Fruit fly (Drosophila melanogaster) whole organism, pupa: ENCODE data around the gene CG31103.

Experiments
- CG10348 ChIP-seq: fragments of 200-800 bp; sonication (Bioruptor generic); IDR thresholded peaks from 2 replicates; pipeline ENCODE4 v1.3.6; 2022; ENCODE audit warnings: missing biosample characterization, missing genetic modification characterization
- CG12605 ChIP-seq: fragments of 200-800 bp; sonication (Bioruptor generic); IDR thresholded peaks from 2 replicates; pipeline ENCODE4 v1.3.6; 2022; ENCODE audit warnings: missing biosample characterization, missing genetic modification characterization
- CG13204 ChIP-seq: fragments of 200-800 bp; sonication (Bioruptor generic); optimal IDR thresholded peaks from 2 replicates; lab custom pipeline; 2018; ENCODE audit warnings: missing biosample characterization, mild to moderate bottlenecking, missing genetic modification characterization, moderate library complexity
- CG14655 ChIP-seq: fragments of 200-800 bp; sonication (Bioruptor generic); optimal IDR thresholded peaks from 3 replicates; lab custom pipeline; 2017; ENCODE audit warnings: mild to moderate bottlenecking, missing biosample characterization, missing genetic modification reagents, missing genetic modification characterization
- CG15710 ChIP-seq: fragments of 200-800 bp; sonication (Bioruptor generic); optimal IDR thresholded peaks from 2 replicates; lab custom pipeline; 2018; ENCODE audit warnings: missing biosample characterization, mild to moderate bottlenecking, missing genetic modification characterization, moderate library complexity
- CG34367 ChIP-seq: fragments of 200-800 bp; sonication (Bioruptor generic); optimal IDR thresholded peaks from 2 replicates; lab custom pipeline; 2018; ENCODE audit warnings: missing biosample characterization, mild to moderate bottlenecking, missing genetic modification characterization
- CG4496 ChIP-seq: fragments of 200-800 bp; sonication (Bioruptor generic); IDR thresholded peaks from 3 replicates; pipeline ENCODE4 v1.3.6; 2022; ENCODE audit warnings: missing biosample characterization, missing genetic modification characterization
- CG8159 ChIP-seq: fragments of 200-800 bp; sonication (Bioruptor generic); optimal IDR thresholded peaks from 3 replicates; lab custom pipeline; 2018; ENCODE audit warnings: missing biosample characterization, mild to moderate bottlenecking, missing genetic modification characterization, moderate library complexity
- EcR ChIP-seq: fragments of 200-800 bp; sonication (Bioruptor generic); optimal IDR thresholded peaks from 3 replicates; lab custom pipeline; 2019; ENCODE audit warnings: missing biosample characterization, missing genetic modification characterization, mild to moderate bottlenecking, moderate library complexity, missing genetic modification reagents
- Ets98B ChIP-seq: fragments of 200-800 bp; sonication (Bioruptor generic); IDR thresholded peaks from 2 replicates; pipeline ENCODE4 v1.3.6; 2022; ENCODE audit warnings: missing biosample characterization, missing genetic modification characterization
- Pif1A ChIP-seq: fragments of 200-800 bp; sonication (Bioruptor generic); optimal IDR thresholded peaks from 3 replicates; lab custom pipeline; 2016; ENCODE audit warnings: missing biosample characterization, missing genetic modification characterization
- fd96Ca ChIP-seq: fragments of 200-800 bp; sonication (Bioruptor generic); IDR thresholded peaks from 3 replicates; pipeline ENCODE4 v1.3.6; 2022; ENCODE audit warnings: missing biosample characterization, missing genetic modification characterization
- gl ChIP-seq: fragments of 200-800 bp; sonication (Bioruptor generic); optimal IDR thresholded peaks from 2 replicates; lab custom pipeline; 2018; ENCODE audit warnings: missing biosample characterization, mild to moderate bottlenecking, missing genetic modification characterization

DNA sequence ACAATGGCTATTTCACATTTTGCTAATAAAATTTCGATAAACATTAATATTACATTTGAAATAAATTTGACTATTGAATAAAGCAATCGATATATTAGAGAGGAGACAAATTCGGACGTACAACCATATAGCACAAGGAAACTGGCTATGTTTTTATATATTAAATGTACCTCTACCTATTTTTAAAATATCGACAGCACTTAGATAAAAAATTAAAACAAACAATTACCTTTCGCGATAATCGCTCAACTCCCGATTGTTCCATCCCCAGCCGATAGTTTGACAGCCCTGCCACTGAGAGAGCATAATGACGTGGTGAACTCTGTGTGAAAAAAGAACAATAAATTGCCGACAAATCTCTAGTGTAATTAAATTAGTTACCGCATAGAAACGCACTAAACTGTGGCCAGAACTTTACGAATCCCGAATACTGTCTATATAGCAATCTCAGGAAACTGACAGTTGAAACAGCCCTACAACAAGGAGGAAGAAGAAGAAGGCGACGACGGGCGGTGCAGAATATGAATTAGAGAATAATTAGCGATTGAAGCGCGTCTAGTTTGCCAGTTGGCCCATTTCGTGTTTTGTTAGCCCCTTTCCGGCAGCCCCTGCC is 39.6 kb downstream of the CG31103 start, which contains the start of gene CG11857:
- peak; percentile 55 for TF ChIP-seq EcR
- TF ChIP-seq CG12605 (GFP tag; lab: Robert Waterston, UW): peak; percentile 93
- TF ChIP-seq Pif1A (GFP tag; lab: Kevin White, UChicago): no peak
- peak; percentile 96 for TF ChIP-seq Ets98B (GFP tag; lab: Robert Waterston, UW)
- peak; percentile 98 for TF ChIP-seq fd96Ca
- peak; percentile 98 for TF ChIP-seq CG4496 (GFP tag; lab: Robert Waterston, UW)
- peak; percentile 86 for TF ChIP-seq gl (tag; lab: Kevin White, UChicago)
- peak; percentile 93 for TF ChIP-seq CG8159 (tag; lab: Kevin White, UChicago)
- no peak for TF ChIP-seq CG14655 (GFP tag; lab: Kevin White, UChicago)
- TF ChIP-seq CG13204: no peak
- TF ChIP-seq CG15710 (tag; lab: Kevin White, UChicago): peak; percentile 96
- peak; percentile 96 for TF ChIP-seq CG10348
- TF ChIP-seq CG34367 (tag; lab: Kevin White, UChicago): peak; percentile 92
